Fruit fly (Drosophila melanogaster): Measurements from ENCODE around the gene hid.

The hid gene

dm6 chr3L:18212237-18212653, 26.8 kb upstream of the hid start (continued):
- TF ChIP-seq CG11085 (GFP tag; IDR thresholded peaks at IDR 0.05) (peak; percentile 36; the same call in 1 of the 2 replicates), Taf1 (GFP tag; IDR thresholded peaks at IDR 0.05) (no peak), HLH4C (GFP tag; IDR thresholded peaks at IDR 0.05; ENCODE audit: partially characterized antibody) (no peak), mld (GFP tag; IDR thresholded peaks at IDR 0.05; ENCODE audit: partially characterized antibody) (no peak), PHDP (tag; optimal IDR thresholded peaks at IDR 0.05) (peak; percentile 58), fd3F (GFP tag; optimal IDR thresholded peaks at IDR 0.05) (peak; percentile 18), Fer2 (tag; optimal IDR thresholded peaks at IDR 0.05) (no peak), inv (GFP tag; IDR thresholded peaks at IDR 0.05; ENCODE audit: partially characterized antibody) (no peak), CG2116 (GFP tag; optimal IDR thresholded peaks at IDR 0.05) (peak; percentile 13), yki (optimal IDR thresholded peaks at IDR 0.05) (no peak), btn (GFP tag; optimal IDR thresholded peaks at IDR 0.05) (no peak), ap (GFP tag; IDR thresholded peaks at IDR 0.05) (peak; percentile 86), oc (tag; optimal IDR thresholded peaks at IDR 0.05) (peak; percentile 65), CG6272 (GFP tag; IDR thresholded peaks at IDR 0.05) (peak; percentile 84), HLHmδ (GFP tag; optimal IDR thresholded peaks at IDR 0.05) (no peak), CG2202 (tag; optimal IDR thresholded peaks at IDR 0.05) (peak; percentile 53), CG7745 (tag; optimal IDR thresholded peaks at IDR 0.05) (no peak), Bdp1 (GFP tag; optimal IDR thresholded peaks at IDR 0.05) (no peak), CG18476 (GFP tag; optimal IDR thresholded peaks at IDR 0.05) (peak; percentile 63), p53 (GFP tag; optimal IDR thresholded peaks at IDR 0.05) (no peak), CG8478 (optimal IDR thresholded peaks at IDR 0.05) (no peak), Lpt (GFP tag; optimal IDR thresholded peaks at IDR 0.05) (no peak), CG4707 (GFP tag; optimal IDR thresholded peaks at IDR 0.05) (peak; percentile 16), Jarid2 (GFP tag; optimal IDR thresholded peaks at IDR 0.05) (peak; percentile 37), HmgD (GFP tag; optimal IDR thresholded peaks at IDR 0.05) (no peak), pnt (GFP tag; optimal IDR thresholded peaks at IDR 0.05) (peak; percentile 37), D19B (GFP tag; optimal IDR thresholded peaks at IDR 0.05) (peak; percentile 90), CG42726 (GFP tag; IDR thresholded peaks at IDR 0.05; ENCODE audit: partially characterized antibody) (no peak), CG17612 (GFP tag; IDR thresholded peaks at IDR 0.05) (no peak; the same call in 1 of the 2 replicates), HmgZ (tag; optimal IDR thresholded peaks at IDR 0.05) (no peak), esg (GFP tag; conservative IDR thresholded peaks at IDR 0.05) (peak; percentile 88), CrebB (tag; optimal IDR thresholded peaks at IDR 0.05) (no peak), Mes4 (GFP tag; optimal IDR thresholded peaks at IDR 0.05) (peak; percentile 48), CG12299 (tag; optimal IDR thresholded peaks at IDR 0.05) (peak; percentile 55), B-H2 (GFP tag; optimal IDR thresholded peaks at IDR 0.05) (no peak), CG2712 (tag; optimal IDR thresholded peaks at IDR 0.05) (peak; percentile 85), CG2199 (GFP tag; IDR thresholded peaks at IDR 0.05) (peak; percentile 83; the same call in 2 of the 3 replicates), Asciz (GFP tag; optimal IDR thresholded peaks at IDR 0.05) (peak; percentile 61), CG9609 (GFP tag; optimal IDR thresholded peaks at IDR 0.05) (peak; percentile 10), CG10209 (GFP tag; optimal IDR thresholded peaks at IDR 0.05) (peak; percentile 62), abd-A (tag; optimal IDR thresholded peaks at IDR 0.05) (peak; percentile 21), ssp (GFP tag; IDR thresholded peaks at IDR 0.05) (peak; percentile 82), CG7357 (GFP tag; IDR thresholded peaks at IDR 0.05) (no peak; the same call in 1 of the 3 replicates), luna (GFP tag; optimal IDR thresholded peaks at IDR 0.05) (no peak), CG11456 (GFP tag; IDR thresholded peaks at IDR 0.05) (no peak; the same call in 1 of the 3 replicates), Ada2b (GFP tag; IDR thresholded peaks at IDR 0.05) (peak; percentile 92), nerfin-2 (GFP tag; IDR thresholded peaks at IDR 0.05; ENCODE audit: partially characterized antibody) (no peak), CG13624 (GFP tag; optimal IDR thresholded peaks at IDR 0.05) (peak; percentile 37), Gug (GFP tag; IDR thresholded peaks at IDR 0.05) (peak; percentile 86), row (GFP tag; IDR thresholded peaks at IDR 0.05) (peak; percentile 95), gt (GFP tag; IDR thresholded peaks at IDR 0.05) (peak; percentile 82), CG12219 (GFP tag; optimal IDR thresholded peaks at IDR 0.05) (peak; percentile 33)

All from whole organism, embryonic.